Worm (Caenorhabditis elegans): ENCODE results near the gene cwf-19L1.

- no peak for TF ChIP-seq nhr-11 (tag; optimal IDR thresholded peaks at IDR 0.05)
- no peak for TF ChIP-seq ceh-82 (tag; optimal IDR thresholded peaks at IDR 0.05)
Observed at ce11 chrV:6107474-6107873, at the start of gene cwf-19L1.
